Worm (Caenorhabditis elegans) whole organism, L2 larva: ENCODE measurements around the gene zip-2.

Experiments used
- ama-1 ChIP-seq: fragments of 150-350 bp; optimal IDR thresholded peaks from 2 replicates; lab custom pipeline; 2018; ENCODE audit warnings: inconsistent platforms
- dmd-4 ChIP-seq: sonication (generic microtip); optimal IDR thresholded peaks from 2 replicates; lab custom pipeline; 2017; ENCODE audit warnings: missing biosample characterization, missing genetic modification characterization
- fos-1 ChIP-seq: fragments of 150-350 bp; optimal IDR thresholded peaks from 2 replicates; lab custom pipeline; 2014; ENCODE audit warnings: missing biosample characterization, missing genetic modification characterization
- lin-13 ChIP-seq: fragments of 150-350 bp; optimal IDR thresholded peaks from 2 replicates; lab custom pipeline; 2014; ENCODE audit warnings: missing biosample characterization, missing genetic modification reagents, missing genetic modification characterization
- nhr-10 ChIP-seq: sonication (generic microtip); optimal IDR thresholded peaks from 2 replicates; lab custom pipeline; 2017; ENCODE audit warnings: missing biosample characterization, missing genetic modification characterization
- nhr-11 ChIP-seq: fragments of 150-350 bp; optimal IDR thresholded peaks from 2 replicates; lab custom pipeline; 2014; ENCODE audit warnings: missing biosample characterization, missing genetic modification characterization
- nhr-12 ChIP-seq: fragments of 150-350 bp; optimal IDR thresholded peaks from 2 replicates; lab custom pipeline; 2014; ENCODE audit warnings: missing biosample characterization, missing genetic modification characterization
- unc-55 ChIP-seq: fragments of 150-350 bp; sonication (generic microtip); optimal IDR thresholded peaks from 3 replicates; lab custom pipeline; 2014; ENCODE audit warnings: missing biosample characterization, missing genetic modification reagents, missing genetic modification characterization
- unc-62 ChIP-seq: fragments of 150-350 bp; optimal IDR thresholded peaks from 2 replicates; lab custom pipeline; 2014; ENCODE audit warnings: missing biosample characterization, missing genetic modification reagents, missing genetic modification characterization

DNA sequence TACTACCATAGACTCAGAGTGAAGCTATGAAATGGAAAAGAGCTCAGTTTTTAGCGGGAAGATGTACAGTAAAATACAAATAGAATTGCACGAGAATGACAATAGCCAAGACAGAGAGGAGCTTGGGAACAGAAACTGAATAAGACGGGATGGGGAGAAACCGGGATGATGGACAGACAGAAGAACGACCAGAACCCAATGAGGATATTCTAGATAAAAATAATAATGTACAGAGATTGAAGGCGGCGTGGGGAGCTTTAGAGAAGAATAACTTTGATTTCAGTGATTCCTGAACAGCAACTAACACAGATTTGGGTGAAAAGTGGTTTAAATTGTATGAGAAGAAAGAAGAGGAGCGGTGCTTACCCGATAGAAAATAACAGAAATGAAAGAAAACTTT is 48.7 kb downstream of the zip-2 start:
- TF ChIP-seq nhr-10 (tag; lab: Kevin White, UChicago), result no peak
- no peak for TF ChIP-seq ama-1 (lab: Kevin White, UChicago)
- no peak for TF ChIP-seq fos-1 (tag; lab: Kevin White, UChicago)
- TF ChIP-seq lin-13, result no peak
- TF ChIP-seq unc-62, result no peak
- no peak for TF ChIP-seq dmd-4 (tag; lab: Kevin White, UChicago)
- TF ChIP-seq nhr-11 (tag; lab: Kevin White, UChicago), result no peak
- no peak for TF ChIP-seq nhr-12
- TF ChIP-seq unc-55 (GFP tag; lab: Kevin White, UChicago), result no peak
